Worm (Caenorhabditis elegans) whole organism, L4/young adult: Measurements from ENCODE around the gene rnf-5.

ENCODE experiments used
- W03F9.2 ChIP-seq: fragments of 150-350 bp; optimal IDR thresholded peaks from 2 replicates; lab custom pipeline; 2014; ENCODE audit warnings: missing biosample characterization, missing genetic modification characterization
- him-1 ChIP-seq: sonication (generic microtip); optimal IDR thresholded peaks from 2 replicates; lab custom pipeline; 2016; ENCODE audit warnings: missing genotype, missing genetic modification reagents, missing genetic modification characterization, missing compliant biosample characterization

DNA sequence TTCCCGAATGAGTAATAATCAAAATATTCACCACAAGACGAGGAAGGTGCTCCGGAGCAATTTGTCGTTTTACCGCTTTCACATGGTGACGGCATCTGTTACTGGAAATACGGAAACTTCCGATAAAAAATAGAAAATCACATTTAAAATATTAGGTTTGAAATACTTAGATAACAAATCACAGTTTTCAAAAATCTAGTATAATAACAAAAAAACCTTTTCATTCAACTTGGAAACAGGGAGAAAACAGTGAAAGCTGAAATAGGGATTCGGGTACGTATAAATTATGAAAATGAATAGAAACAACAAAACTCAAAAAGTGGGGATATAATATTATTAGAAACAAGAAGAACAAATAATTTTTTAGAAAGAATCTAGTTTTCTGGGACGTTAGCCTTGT lies 14.7 kb upstream of the rnf-5 start, which contains the start of gene C16C10.1:
- no peak for TF ChIP-seq him-1 (tag; lab: Kevin White, UChicago)
- no peak for TF ChIP-seq W03F9.2 (tag; lab: Kevin White, UChicago)
